Worm (Caenorhabditis elegans) whole organism, L4 larva: ENCODE results near the gene toc-1.

Experiments
- D1046.2 ChIP-seq: fragments of 200-800 bp; sonication (Bioruptor generic); IDR thresholded peaks from 2 replicates; pipeline ENCODE4 v1.3.6; 2022; ENCODE audit warnings: missing genetic modification characterization, missing compliant biosample characterization
- F44E2.7 ChIP-seq: fragments of 200-800 bp; sonication (Bioruptor generic); IDR thresholded peaks from 2 replicates; pipeline ENCODE4 v2.1.2; 2022; ENCODE audit warnings: missing genetic modification characterization, missing compliant biosample characterization
- F49E8.2 ChIP-seq: sonication (generic microtip); optimal IDR thresholded peaks from 2 replicates; lab custom pipeline; 2016; ENCODE audit warnings: missing compliant biosample characterization, mild to moderate bottlenecking, missing genetic modification characterization, borderline replicate concordance
- T20F7.1 ChIP-seq: fragments of 200-800 bp; sonication (Bioruptor generic); optimal IDR thresholded peaks from 2 replicates; lab custom pipeline; 2018; ENCODE audit warnings: mild to moderate bottlenecking, missing genetic modification characterization, missing compliant biosample characterization
- T26A8.4 ChIP-seq: fragments of 200-800 bp; sonication (Bioruptor generic); IDR thresholded peaks from 2 replicates; pipeline ENCODE4 v1.3.6; 2022; ENCODE audit warnings: missing genetic modification characterization, missing compliant biosample characterization
- Y5F2A.4 ChIP-seq: fragments of 200-800 bp; sonication (Bioruptor generic); optimal IDR thresholded peaks from 2 replicates; lab custom pipeline; 2018; ENCODE audit warnings: mild to moderate bottlenecking, missing genetic modification characterization, missing compliant biosample characterization
- ZK546.5 ChIP-seq, 2 experiments: sonication (generic microtip); optimal IDR thresholded peaks; 2 replicates each; lab custom pipeline; 2017; ENCODE audit warnings: missing biosample characterization in 2 of 2, missing genetic modification characterization in 2 of 2
- aha-1 ChIP-seq: fragments of 150-350 bp; peaks from one replicate; lab custom pipeline; 2014; ENCODE audit warnings: missing biosample characterization, missing genetic modification characterization
- attf-4 ChIP-seq: sonication (generic microtip); optimal IDR thresholded peaks from 3 replicates; lab custom pipeline; 2017; ENCODE audit warnings: missing biosample characterization, missing genetic modification characterization
- ceh-44 ChIP-seq: fragments of 200-800 bp; sonication (Bioruptor generic); IDR thresholded peaks from 2 replicates; pipeline ENCODE4 v1.3.6; 2022; ENCODE audit warnings: missing genetic modification reagents, missing genetic modification characterization, missing compliant biosample characterization
- ceh-62 ChIP-seq: sonication (generic microtip); optimal IDR thresholded peaks from 2 replicates; lab custom pipeline; 2017; ENCODE audit warnings: missing biosample characterization, missing genetic modification characterization
- daf-12 ChIP-seq: fragments of 150-350 bp; optimal IDR thresholded peaks from 2 replicates; lab custom pipeline; 2014; ENCODE audit warnings: missing biosample characterization, missing genetic modification reagents, missing genetic modification characterization
- daf-16 ChIP-seq, 3 experiments: sonication (generic microtip); optimal IDR thresholded peaks; 2 replicates each; lab custom pipeline; 2016 to 2017; ENCODE audit warnings: missing genetic modification characterization in 3 of 3, missing genetic modification reagents in 3 of 3, mild to moderate bottlenecking in 2 of 3, missing compliant biosample characterization in 2 of 3, missing biosample characterization in 1 of 3, moderate library complexity in 1 of 3
- dmd-9 ChIP-seq: fragments of 200-800 bp; sonication (Bioruptor generic); IDR thresholded peaks from 2 replicates; pipeline ENCODE4 v1.3.6; 2022; ENCODE audit warnings: missing genetic modification reagents, missing genetic modification characterization, missing compliant biosample characterization
- duxl-1 ChIP-seq: sonication (generic microtip); optimal IDR thresholded peaks from 2 replicates; lab custom pipeline; 2016; ENCODE audit warnings: mild to moderate bottlenecking, missing genetic modification characterization, moderate library complexity, missing compliant biosample characterization; ENCODE audit not compliant: poor library complexity
- fkh-10 ChIP-seq: fragments of 150-350 bp; optimal IDR thresholded peaks from 2 replicates; lab custom pipeline; 2014; ENCODE audit warnings: missing biosample characterization, missing genetic modification reagents, missing genetic modification characterization
- gei-8 ChIP-seq: fragments of 200-800 bp; sonication (Bioruptor generic); optimal IDR thresholded peaks from 2 replicates; lab custom pipeline; 2018; ENCODE audit warnings: mild to moderate bottlenecking, missing genetic modification characterization, missing compliant biosample characterization
- hif-1 ChIP-seq, 2 experiments: sonication (generic microtip); optimal IDR thresholded peaks; 2 replicates each; lab custom pipeline; 2016 to 2017; ENCODE audit warnings: missing compliant biosample characterization in 2 of 2, missing genetic modification characterization in 2 of 2, missing genetic modification reagents in 2 of 2, missing genotype in 2 of 2, mild to moderate bottlenecking in 1 of 2
- jun-1 ChIP-seq: fragments of 150-350 bp; optimal IDR thresholded peaks from 2 replicates; lab custom pipeline; 2014; ENCODE audit warnings: missing biosample characterization, missing genetic modification reagents, missing genetic modification characterization
- lim-7 ChIP-seq: fragments of 200-800 bp; sonication (Bioruptor generic); IDR thresholded peaks from 2 replicates; pipeline ENCODE4 v1.3.6; 2022; ENCODE audit warnings: missing genetic modification characterization, missing compliant biosample characterization
- lin-1 ChIP-seq: fragments of 200-800 bp; sonication (Bioruptor generic); IDR thresholded peaks from 2 replicates; pipeline ENCODE4 v1.3.6; 2022; ENCODE audit warnings: missing genetic modification reagents, missing genetic modification characterization, missing compliant biosample characterization
- lsy-2 ChIP-seq, 2 experiments: fragments of 150-350 bp in 1 of 2; sonication (generic microtip) in 1 of 2; optimal IDR thresholded peaks; 2 replicates each; lab custom pipeline; 2014 to 2017; ENCODE audit warnings: missing biosample characterization in 2 of 2, missing genetic modification characterization in 2 of 2
- madf-5 ChIP-seq, 2 experiments: fragments of 200-800 bp; sonication (Bioruptor generic); IDR thresholded peaks; 2 replicates each; pipeline ENCODE4 v1.3.6; 2022; ENCODE audit warnings: missing compliant biosample characterization in 2 of 2, missing genetic modification characterization in 2 of 2
- madf-9 ChIP-seq: fragments of 200-800 bp; sonication (Bioruptor generic); conservative IDR thresholded peaks from 2 replicates; pipeline ENCODE4 v1.3.6; 2022; ENCODE audit warnings: missing genetic modification reagents, missing genetic modification characterization, missing compliant biosample characterization
- mxl-3 ChIP-seq: fragments of 200-800 bp; sonication (Bioruptor generic); optimal IDR thresholded peaks from 2 replicates; lab custom pipeline; 2018; ENCODE audit warnings: mild to moderate bottlenecking, missing genetic modification characterization, missing compliant biosample characterization
- nhr-10 ChIP-seq: fragments of 150-350 bp; optimal IDR thresholded peaks from 2 replicates; lab custom pipeline; 2014; ENCODE audit warnings: missing biosample characterization, missing genetic modification characterization
- nhr-102 ChIP-seq: sonication (generic microtip); optimal IDR thresholded peaks from 2 replicates; lab custom pipeline; 2016; ENCODE audit warnings: mild to moderate bottlenecking, missing genetic modification characterization, moderate library complexity, missing compliant biosample characterization
- nhr-111 ChIP-seq: fragments of 200-800 bp; sonication (Bioruptor generic); optimal IDR thresholded peaks from 2 replicates; lab custom pipeline; 2018; ENCODE audit warnings: mild to moderate bottlenecking, missing genetic modification characterization, missing compliant biosample characterization
- nhr-25 ChIP-seq: sonication (generic microtip); optimal IDR thresholded peaks from 2 replicates; lab custom pipeline; 2017; ENCODE audit warnings: missing genetic modification characterization, mild to moderate bottlenecking, missing compliant biosample characterization, antibody characterized with exemption, moderate library complexity, borderline replicate concordance; ENCODE audit not compliant: insufficient read depth
- nhr-42 ChIP-seq: fragments of 200-800 bp; sonication (Bioruptor generic); IDR thresholded peaks from 2 replicates; pipeline ENCODE4 v1.3.6; 2022; ENCODE audit warnings: missing genetic modification characterization, missing compliant biosample characterization
- nhr-6 ChIP-seq: fragments of 150-350 bp; optimal IDR thresholded peaks from 2 replicates; lab custom pipeline; 2014; ENCODE audit warnings: missing biosample characterization, missing genetic modification characterization
- pha-4 ChIP-seq, 2 experiments: fragments of 150-350 bp in 1 of 2; fragments of 200-800 bp in 1 of 2; sonication (Bioruptor generic) in 1 of 2; IDR thresholded peaks in 1 of 2; optimal IDR thresholded peaks in 1 of 2; 2 replicates each; pipeline versions ENCODE4 v1.3.6 to Lab custom; 2014 to 2022; ENCODE audit warnings: missing genetic modification characterization in 2 of 2, missing genetic modification reagents in 2 of 2, missing biosample characterization in 1 of 2, missing compliant biosample characterization in 1 of 2
- set-16 ChIP-seq: fragments of 200-800 bp; sonication (Bioruptor generic); IDR thresholded peaks from 2 replicates; pipeline ENCODE4 v1.3.6; 2022; ENCODE audit warnings: missing genetic modification reagents, missing genetic modification characterization, missing compliant biosample characterization
- snpc-1.2 ChIP-seq: fragments of 200-800 bp; sonication (Bioruptor generic); IDR thresholded peaks from 2 replicates; pipeline ENCODE4 v1.3.6; 2022; ENCODE audit warnings: missing genetic modification reagents, missing genetic modification characterization, missing compliant biosample characterization
- snpc-4 ChIP-seq: fragments of 150-350 bp; optimal IDR thresholded peaks from 2 replicates; lab custom pipeline; 2014; ENCODE audit warnings: missing biosample characterization, missing genetic modification characterization
- spr-3 ChIP-seq: fragments of 200-800 bp; sonication (Bioruptor generic); optimal IDR thresholded peaks from 2 replicates; lab custom pipeline; 2018; ENCODE audit warnings: mild to moderate bottlenecking, missing genetic modification characterization, missing compliant biosample characterization
- tag-97 ChIP-seq: fragments of 200-800 bp; sonication (Bioruptor generic); IDR thresholded peaks from 2 replicates; pipeline ENCODE4 v1.3.6; 2022; ENCODE audit warnings: missing genetic modification characterization, missing compliant biosample characterization
- unc-39 ChIP-seq: sonication (generic microtip); optimal IDR thresholded peaks from 2 replicates; lab custom pipeline; 2017; ENCODE audit warnings: missing biosample characterization, missing genetic modification characterization
- unc-62 ChIP-seq, 3 experiments: fragments of 150-350 bp in 1 of 3; sonication (generic microtip); optimal IDR thresholded peaks in 2 of 3; peaks in 1 of 3; 1 replicate in 1 of 3; 2 replicates in 2 of 3; lab custom pipeline; 2014 to 2017; ENCODE audit warnings: missing biosample characterization in 3 of 3, missing genetic modification characterization in 3 of 3, missing genetic modification reagents in 3 of 3, missing genotype in 1 of 3
- vab-7 ChIP-seq: fragments of 200-800 bp; sonication (Bioruptor generic); IDR thresholded peaks from 2 replicates; pipeline ENCODE4 v1.3.6; 2022; ENCODE audit warnings: missing genetic modification reagents, missing genetic modification characterization, missing compliant biosample characterization
- zag-1 ChIP-seq: fragments of 150-350 bp; optimal IDR thresholded peaks from 2 replicates; lab custom pipeline; 2014; ENCODE audit warnings: missing biosample characterization, missing genetic modification characterization
- zfp-2 ChIP-seq: sonication (generic microtip); optimal IDR thresholded peaks from 2 replicates; lab custom pipeline; 2016; ENCODE audit warnings: mild to moderate bottlenecking, missing genetic modification characterization, missing compliant biosample characterization
- zip-11 ChIP-seq: fragments of 200-800 bp; sonication (Bioruptor generic); IDR thresholded peaks from 2 replicates; pipeline ENCODE4 v1.3.6; 2022; ENCODE audit warnings: missing genetic modification characterization, missing compliant biosample characterization
- zip-2 ChIP-seq: fragments of 150-350 bp; optimal IDR thresholded peaks from 2 replicates; lab custom pipeline; 2014; ENCODE audit warnings: missing biosample characterization, missing genetic modification characterization
- ztf-11 ChIP-seq: fragments of 150-350 bp; optimal IDR thresholded peaks from 2 replicates; lab custom pipeline; 2014; ENCODE audit warnings: missing biosample characterization, missing genetic modification characterization

toc-1 gene

ce11 chrIII:5301786-5302268 lies 26.8 kb downstream of the toc-1 start, which contains the start of the genes T15B12.2 and F52C9.5:
Gene T15B12.2, minus strand, starts transcription at chrIII:5301886.
Gene F52C9.5, plus strand, starts transcription at chrIII:5302218.
- TF ChIP-seq ZK546.5 (tag; optimal IDR thresholded peaks at IDR 0.05; lab: Kevin White, UChicago): no peak
- TF ChIP-seq spr-3 (GFP tag; lab: Kevin White, UChicago): no peak
- TF ChIP-seq snpc-1.2 (GFP tag; lab: Robert Waterston, UW): no peak
- no peak for TF ChIP-seq tag-97 (GFP tag; lab: Robert Waterston, UW)
- no peak for TF ChIP-seq zip-11 (GFP tag; lab: Robert Waterston, UW)
- TF ChIP-seq nhr-6 (tag; lab: Kevin White, UChicago): no peak
- no peak for TF ChIP-seq ztf-11 (tag; lab: Kevin White, UChicago)

- TF ChIP-seq D1046.2 (GFP tag; lab: Robert Waterston, UW) (no peak), unc-62 (GFP tag; optimal IDR thresholded peaks at IDR 0.05 in 1 of 2; lab: Kevin White, UChicago) (peak in 1 of 2 experiments; percentile 98), unc-62 (tag; optimal IDR thresholded peaks at IDR 0.05; lab: Kevin White, UChicago) (no peak), nhr-10 (tag; lab: Kevin White, UChicago) (no peak), fkh-10 (no peak), ztf-11 (tag; lab: Kevin White, UChicago) (no peak), T26A8.4 (GFP tag; lab: Robert Waterston, UW) (no peak)
Measured at ce11 chrIII:5304044-5304443, 29.0 kb downstream of the toc-1 start.

ce11 chrIII:5305725-5306124 lies 30.7 kb downstream of the toc-1 start:
- peak; percentile 37 for TF ChIP-seq aha-1
- peak; percentile 56 for TF ChIP-seq nhr-102 (tag; lab: Kevin White, UChicago)
- TF ChIP-seq mxl-3 (GFP tag; lab: Kevin White, UChicago): peak; percentile 75
- no peak for TF ChIP-seq snpc-4
- TF ChIP-seq daf-12: no peak
- TF ChIP-seq madf-5 (GFP tag; IDR thresholded peaks at IDR 0.05; lab: Robert Waterston, UW): peak; percentile 88 to 97
- peak; percentile 84 for TF ChIP-seq lin-1 (GFP tag; lab: Robert Waterston, UW)
- peak; percentile 57 to 83 for TF ChIP-seq daf-16 (GFP tag; optimal IDR thresholded peaks at IDR 0.05; lab: Kevin White, UChicago)
- peak; percentile 83 for TF ChIP-seq daf-16 (tag; optimal IDR thresholded peaks at IDR 0.05; lab: Kevin White, UChicago)
- TF ChIP-seq attf-4 (tag; lab: Kevin White, UChicago): no peak
- TF ChIP-seq pha-4 (GFP tag; IDR thresholded peaks at IDR 0.05; lab: Robert Waterston, UW): peak; percentile 94
- TF ChIP-seq pha-4 (tag; optimal IDR thresholded peaks at IDR 0.05; lab: Kevin White, UChicago): peak; percentile 38
- no peak for TF ChIP-seq ceh-62
- no peak for TF ChIP-seq zip-2 (tag; lab: Kevin White, UChicago)
- TF ChIP-seq F44E2.7 (GFP tag; lab: Robert Waterston, UW): peak; percentile 94
- peak; percentile 78 for TF ChIP-seq ceh-44 (GFP tag; lab: Robert Waterston, UW)
- peak; percentile 89 for TF ChIP-seq madf-9 (GFP tag; lab: Robert Waterston, UW)
- peak; percentile 75 for TF ChIP-seq nhr-42
- peak; percentile 61 for TF ChIP-seq F49E8.2
- peak; percentile 77 for TF ChIP-seq dmd-9 (GFP tag; lab: Robert Waterston, UW)
- no peak for TF ChIP-seq set-16 (GFP tag; lab: Robert Waterston, UW)
- TF ChIP-seq jun-1 (tag; lab: Kevin White, UChicago): no peak
- TF ChIP-seq nhr-25 (tag; lab: Kevin White, UChicago): no peak
- TF ChIP-seq lim-7 (GFP tag; lab: Robert Waterston, UW): peak; percentile 99
- TF ChIP-seq Y5F2A.4: peak; percentile 79
- TF ChIP-seq nhr-10 (tag; lab: Kevin White, UChicago): no peak
- peak; percentile 83 for TF ChIP-seq duxl-1 (tag; lab: Kevin White, UChicago)
- TF ChIP-seq lsy-2 (tag; optimal IDR thresholded peaks at IDR 0.05; lab: Kevin White, UChicago): peak in 1 of 2 experiments; percentile 72
- peak; percentile 15 to 62 for TF ChIP-seq hif-1 (tag; optimal IDR thresholded peaks at IDR 0.05; lab: Kevin White, UChicago)
- TF ChIP-seq vab-7: peak; percentile 89
- TF ChIP-seq T20F7.1 (GFP tag; lab: Kevin White, UChicago): no peak
- TF ChIP-seq zfp-2 (tag; lab: Kevin White, UChicago): no peak
- TF ChIP-seq zag-1: no peak
- peak; percentile 68 for TF ChIP-seq nhr-111 (GFP tag; lab: Kevin White, UChicago)
- no peak for TF ChIP-seq ztf-11 (tag; lab: Kevin White, UChicago)
- TF ChIP-seq unc-39 (tag; lab: Kevin White, UChicago): no peak
- TF ChIP-seq gei-8: peak; percentile 74
